Fruit fly (Drosophila melanogaster) whole organism, embryonic: ENCODE data around the gene Galphai.

Source experiments
- Abd-B ChIP-seq: fragments of 200-800 bp; sonication (Bioruptor generic); optimal IDR thresholded peaks from 2 replicates; lab custom pipeline; 2018; ENCODE audit warnings: missing biosample characterization, mild to moderate bottlenecking, missing genetic modification characterization, moderate library complexity
- Asciz ChIP-seq: fragments of 200-800 bp; sonication (Bioruptor generic); optimal IDR thresholded peaks from 2 replicates; lab custom pipeline; 2017; ENCODE audit warnings: missing biosample characterization, mild to moderate bottlenecking, missing genetic modification characterization, missing genetic modification reagents
- Atf6 ChIP-seq: fragments of 200-800 bp; sonication (Bioruptor generic); IDR thresholded peaks from 2 replicates; pipeline ENCODE4 v1.3.6; 2022; ENCODE audit warnings: missing biosample characterization, missing genetic modification characterization
- B-H2 ChIP-seq: fragments of 200-800 bp; sonication (Bioruptor generic); optimal IDR thresholded peaks from 2 replicates; lab custom pipeline; 2018; ENCODE audit warnings: missing biosample characterization, mild to moderate bottlenecking, missing genetic modification characterization
- BtbVII ChIP-seq: fragments of 200-800 bp; sonication (Bioruptor generic); optimal IDR thresholded peaks from 3 replicates; lab custom pipeline; 2017; ENCODE audit warnings: missing biosample characterization, mild to moderate bottlenecking, missing genetic modification characterization
- CG10274 ChIP-seq: fragments of 200-800 bp; sonication (Bioruptor generic); optimal IDR thresholded peaks from 3 replicates; lab custom pipeline; 2017; ENCODE audit warnings: missing biosample characterization, mild to moderate bottlenecking, missing genetic modification characterization
- CG12299 ChIP-seq: fragments of 200-800 bp; sonication (Bioruptor generic); optimal IDR thresholded peaks from 2 replicates; lab custom pipeline; 2018; ENCODE audit warnings: missing biosample characterization, mild to moderate bottlenecking, missing genetic modification characterization
- CG15696 ChIP-seq: fragments of 200-800 bp; sonication (Bioruptor generic); optimal IDR thresholded peaks from 2 replicates; lab custom pipeline; 2019; ENCODE audit warnings: missing biosample characterization, mild to moderate bottlenecking, missing genetic modification characterization, moderate library complexity
- CG16815 ChIP-seq: fragments of 200-800 bp; sonication (Bioruptor generic); optimal IDR thresholded peaks from 3 replicates; lab custom pipeline; 2017; ENCODE audit warnings: missing biosample characterization, mild to moderate bottlenecking, missing genetic modification characterization
- CG18476 ChIP-seq: fragments of 200-800 bp; sonication (Bioruptor generic); optimal IDR thresholded peaks from 2 replicates; lab custom pipeline; 2016; ENCODE audit warnings: missing biosample characterization, mild to moderate bottlenecking, missing genetic modification characterization
- CG30020 ChIP-seq: fragments of 200-800 bp; optimal IDR thresholded peaks from 2 replicates; lab custom pipeline; 2019; ENCODE audit warnings: missing biosample characterization, mild to moderate bottlenecking, missing genetic modification characterization, moderate library complexity
- CG3065 ChIP-seq: fragments of 200-800 bp; sonication (Bioruptor generic); optimal IDR thresholded peaks from 2 replicates; lab custom pipeline; 2016; ENCODE audit warnings: missing biosample characterization, missing genetic modification characterization
- CG3281 ChIP-seq: fragments of 200-800 bp; sonication (Bioruptor generic); optimal IDR thresholded peaks from 3 replicates; lab custom pipeline; 2017; ENCODE audit warnings: missing biosample characterization, mild to moderate bottlenecking, missing genetic modification characterization
- CG42726 ChIP-seq: fragments of 200-800 bp; sonication (Bioruptor generic); IDR thresholded peaks from 2 replicates; pipeline ENCODE4 v1.3.6; 2022; ENCODE audit warnings: missing biosample characterization, missing genetic modification characterization; ENCODE audit not compliant: partially characterized antibody
- CG4424 ChIP-seq: fragments of 200-800 bp; sonication (Bioruptor generic); optimal IDR thresholded peaks from 3 replicates; lab custom pipeline; 2016; ENCODE audit warnings: missing biosample characterization, missing genetic modification characterization
- CG5953 ChIP-seq: fragments of 200-800 bp; sonication (Bioruptor generic); IDR thresholded peaks from 2 replicates; pipeline ENCODE4 v1.3.6; 2022; ENCODE audit warnings: missing biosample characterization, missing genetic modification characterization
- CG6765 ChIP-seq: fragments of 200-800 bp; sonication (Bioruptor generic); optimal IDR thresholded peaks from 3 replicates; lab custom pipeline; 2017; ENCODE audit warnings: missing biosample characterization, mild to moderate bottlenecking, missing genetic modification characterization
- CG9437 ChIP-seq: fragments of 200-800 bp; sonication (Bioruptor generic); optimal IDR thresholded peaks from 2 replicates; lab custom pipeline; 2018; ENCODE audit warnings: missing biosample characterization, mild to moderate bottlenecking, missing genetic modification characterization
- CG9609 ChIP-seq: fragments of 200-800 bp; sonication (Bioruptor generic); optimal IDR thresholded peaks from 3 replicates; lab custom pipeline; 2016; ENCODE audit warnings: missing biosample characterization, missing genetic modification characterization
- CG9727 ChIP-seq: fragments of 200-800 bp; sonication (Bioruptor generic); optimal IDR thresholded peaks from 3 replicates; lab custom pipeline; 2017; ENCODE audit warnings: missing biosample characterization, mild to moderate bottlenecking, missing genetic modification characterization
- Dip3 ChIP-seq: fragments of 200-800 bp; sonication (Bioruptor generic); optimal IDR thresholded peaks from 3 replicates; lab custom pipeline; 2016; ENCODE audit warnings: missing biosample characterization, missing genetic modification characterization
- Dp ChIP-seq: fragments of 200-800 bp; sonication (Bioruptor generic); optimal IDR thresholded peaks from 2 replicates; lab custom pipeline; 2018; ENCODE audit warnings: missing biosample characterization, mild to moderate bottlenecking, missing genetic modification characterization, moderate library complexity
- HLHmδ ChIP-seq: fragments of 200-800 bp; sonication (Bioruptor generic); optimal IDR thresholded peaks from 2 replicates; lab custom pipeline; 2018; ENCODE audit warnings: missing biosample characterization, mild to moderate bottlenecking, missing genetic modification characterization, moderate library complexity
- Hand ChIP-seq: fragments of 200-800 bp; sonication (Bioruptor generic); optimal IDR thresholded peaks from 2 replicates; lab custom pipeline; 2017; ENCODE audit warnings: mild to moderate bottlenecking, missing biosample characterization, missing genetic modification reagents, missing genetic modification characterization
- HmgZ ChIP-seq: fragments of 200-800 bp; sonication (Bioruptor generic); optimal IDR thresholded peaks from 2 replicates; lab custom pipeline; 2018; ENCODE audit warnings: missing biosample characterization, mild to moderate bottlenecking, missing genetic modification characterization
- Jarid2 ChIP-seq: fragments of 200-800 bp; sonication (Bioruptor generic); optimal IDR thresholded peaks from 3 replicates; lab custom pipeline; 2017; ENCODE audit warnings: mild to moderate bottlenecking, missing biosample characterization, missing genetic modification reagents, missing genetic modification characterization
- MTF-1 ChIP-seq: fragments of 200-800 bp; sonication (Bioruptor generic); optimal IDR thresholded peaks from 2 replicates; lab custom pipeline; 2018; ENCODE audit warnings: missing biosample characterization, mild to moderate bottlenecking, missing genetic modification characterization, borderline replicate concordance
- Max ChIP-seq: fragments of 200-800 bp; sonication (Bioruptor generic); optimal IDR thresholded peaks from 2 replicates; lab custom pipeline; 2016; ENCODE audit warnings: missing biosample characterization, mild to moderate bottlenecking, missing genetic modification characterization
- Sin3A ChIP-seq: fragments of >200 bp; optimal IDR thresholded peaks from 2 replicates; lab custom pipeline; 2018
- Trl ChIP-seq, 3 experiments: fragments of >200 bp in 2 of 3; fragments of 200-800 bp in 1 of 3; sonication (Bioruptor generic) in 1 of 3; optimal IDR thresholded peaks; 2 replicates in 1 of 3; 3 replicates in 2 of 3; lab custom pipeline; 2016 to 2017; ENCODE audit warnings: missing biosample characterization in 1 of 3, missing genetic modification characterization in 1 of 3
- Vsx1 ChIP-seq: fragments of 200-800 bp; sonication (Bioruptor generic); optimal IDR thresholded peaks from 2 replicates; lab custom pipeline; 2017; ENCODE audit warnings: missing biosample characterization, mild to moderate bottlenecking, missing genetic modification characterization, missing genetic modification reagents
- YL-1 ChIP-seq: fragments of 200-800 bp; sonication (Bioruptor generic); optimal IDR thresholded peaks from 3 replicates; lab custom pipeline; 2017; ENCODE audit warnings: missing biosample characterization, mild to moderate bottlenecking, missing genetic modification characterization
- ab ChIP-seq: fragments of 200-800 bp; sonication (Bioruptor generic); optimal IDR thresholded peaks from 2 replicates; lab custom pipeline; 2016; ENCODE audit warnings: missing biosample characterization, missing genetic modification characterization
- ara ChIP-seq: fragments of 200-800 bp; sonication (Bioruptor generic); IDR thresholded peaks from 2 replicates; pipeline ENCODE4 v1.3.6; 2022; ENCODE audit warnings: missing biosample characterization, missing genetic modification characterization
- bowl ChIP-seq: fragments of 200-800 bp; sonication (Bioruptor generic); IDR thresholded peaks from 2 replicates; pipeline ENCODE4 v1.3.6; 2022; ENCODE audit warnings: missing biosample characterization, missing genetic modification characterization
- br ChIP-seq: fragments of >200 bp; optimal IDR thresholded peaks from 2 replicates; lab custom pipeline; 2017
- cato ChIP-seq: fragments of 200-800 bp; sonication (Bioruptor generic); optimal IDR thresholded peaks from 2 replicates; lab custom pipeline; 2016; ENCODE audit warnings: missing biosample characterization, missing genetic modification characterization, borderline replicate concordance
- fd102C ChIP-seq: fragments of 200-800 bp; sonication (Bioruptor generic); optimal IDR thresholded peaks from 2 replicates; lab custom pipeline; 2018; ENCODE audit warnings: missing biosample characterization, mild to moderate bottlenecking, missing genetic modification characterization, moderate library complexity
- gcm ChIP-seq: fragments of 200-800 bp; sonication (Bioruptor generic); optimal IDR thresholded peaks from 2 replicates; lab custom pipeline; 2019; ENCODE audit warnings: missing biosample characterization, mild to moderate bottlenecking, missing genetic modification characterization, moderate library complexity
- grn ChIP-seq: fragments of 200-800 bp; sonication (Bioruptor generic); optimal IDR thresholded peaks from 3 replicates; lab custom pipeline; 2017; ENCODE audit warnings: missing biosample characterization, missing genetic modification characterization
- insv ChIP-seq, 2 experiments: fragments of 200-800 bp; sonication (Bioruptor generic); optimal IDR thresholded peaks; 3 replicates each; lab custom pipeline; 2016 to 2018; ENCODE audit warnings: missing biosample characterization in 2 of 2, missing genetic modification characterization in 2 of 2
- nom ChIP-seq: fragments of 200-800 bp; sonication (Bioruptor generic); optimal IDR thresholded peaks from 2 replicates; lab custom pipeline; 2017; ENCODE audit warnings: missing biosample characterization, missing genetic modification characterization, mild to moderate bottlenecking, moderate library complexity, missing genetic modification reagents
- run ChIP-seq: fragments of 200-800 bp; sonication (Bioruptor generic); optimal IDR thresholded peaks from 3 replicates; lab custom pipeline; 2018; ENCODE audit warnings: missing biosample characterization, mild to moderate bottlenecking, missing genetic modification characterization
- sc ChIP-seq, 3 experiments: fragments of >200 bp in 2 of 3; fragments of 200-800 bp in 1 of 3; sonication (Bioruptor generic) in 1 of 3; optimal IDR thresholded peaks; 2 replicates in 2 of 3; 3 replicates in 1 of 3; lab custom pipeline; 2017; ENCODE audit warnings: mild to moderate bottlenecking in 1 of 3, missing biosample characterization in 1 of 3, missing genetic modification characterization in 1 of 3, missing genetic modification reagents in 1 of 3
- sna ChIP-seq: fragments of 200-800 bp; sonication (Bioruptor generic); IDR thresholded peaks from 2 replicates; pipeline ENCODE4 v1.3.6; 2022; ENCODE audit warnings: missing biosample characterization, missing genetic modification characterization; ENCODE audit not compliant: partially characterized antibody
- sob ChIP-seq: fragments of 200-800 bp; sonication (Bioruptor generic); IDR thresholded peaks from 2 replicates; pipeline ENCODE4 v1.3.6; 2022; ENCODE audit warnings: missing biosample characterization, missing genetic modification characterization
- unc-4 ChIP-seq: fragments of 200-800 bp; sonication (Bioruptor generic); IDR thresholded peaks from 2 replicates; pipeline ENCODE4 v1.3.6; 2022; ENCODE audit warnings: missing biosample characterization, missing genetic modification characterization; ENCODE audit not compliant: partially characterized antibody
- unpg ChIP-seq: fragments of 200-800 bp; sonication (Bioruptor generic); optimal IDR thresholded peaks from 3 replicates; lab custom pipeline; 2018; ENCODE audit warnings: missing biosample characterization, mild to moderate bottlenecking, missing genetic modification characterization, moderate library complexity
- zen2 ChIP-seq: fragments of 200-800 bp; sonication (Bioruptor generic); IDR thresholded peaks from 3 replicates; pipeline ENCODE4 v1.3.6; 2022; ENCODE audit warnings: missing biosample characterization, missing genetic modification characterization; ENCODE audit not compliant: partially characterized antibody
- zfh1 ChIP-seq: fragments of 200-800 bp; sonication (Bioruptor generic); IDR thresholded peaks from 3 replicates; pipeline ENCODE4 v1.3.6; 2022; ENCODE audit warnings: missing biosample characterization, missing genetic modification characterization

Gene Galphai

dm6 chr3L:6943948-6944319 is 35.9 kb downstream of the Galphai start (continued):
- TF ChIP-seq CG15696 (tag; lab: Kevin White, UChicago) (no peak), ab (no peak), run (no peak), CG42726 (GFP tag; lab: Robert Waterston, UW) (no peak), Atf6 (GFP tag; lab: Robert Waterston, UW) (peak; percentile 22; the same call in 1 of the 2 replicates), MTF-1 (GFP tag; lab: Kevin White, UChicago) (no peak), unc-4 (GFP tag; lab: Robert Waterston, UW) (no peak), Dp (GFP tag; lab: Kevin White, UChicago) (no peak), Asciz (no peak), fd102C (GFP tag; lab: Kevin White, UChicago) (no peak), Abd-B (GFP tag; lab: Kevin White, UChicago) (no peak), Jarid2 (GFP tag; lab: Kevin White, UChicago) (no peak), ara (GFP tag; lab: Robert Waterston, UW) (no peak), cato (no peak), CG9609 (GFP tag; lab: Kevin White, UChicago) (no peak), sob (GFP tag; lab: Robert Waterston, UW) (no peak), zfh1 (no peak), CG3281 (no peak), B-H2 (GFP tag; lab: Kevin White, UChicago) (no peak), unpg (GFP tag; lab: Kevin White, UChicago) (peak; percentile 34), CG12299 (tag; lab: Kevin White, UChicago) (peak; percentile 17), CG9437 (GFP tag; lab: Kevin White, UChicago) (peak; percentile 20), CG10274 (GFP tag; lab: Kevin White, UChicago) (no peak), CG6765 (no peak), HLHmδ (GFP tag; lab: Kevin White, UChicago) (no peak), Sin3A (lab: Kevin White, UChicago) (no peak), CG5953 (GFP tag; lab: Robert Waterston, UW) (no peak), sc (optimal IDR thresholded peaks at IDR 0.05; lab: Kevin White, UChicago) (no peak), sc (GFP tag; optimal IDR thresholded peaks at IDR 0.05; lab: Kevin White, UChicago) (no peak), CG4424 (GFP tag; lab: Kevin White, UChicago) (no peak), grn (GFP tag; lab: Kevin White, UChicago) (no peak), Dip3 (no peak), bowl (GFP tag; lab: Robert Waterston, UW) (no peak), YL-1 (GFP tag; lab: Kevin White, UChicago) (no peak), sna (no peak), br (lab: Kevin White, UChicago) (no peak), gcm (GFP tag; lab: Kevin White, UChicago) (no peak), nom (GFP tag; lab: Kevin White, UChicago) (no peak), Hand (no peak), CG9727 (GFP tag; lab: Kevin White, UChicago) (no peak), zen2 (GFP tag; lab: Robert Waterston, UW) (no peak), CG30020 (tag; lab: Kevin White, UChicago) (no peak), CG18476 (GFP tag; lab: Kevin White, UChicago) (no peak), CG3065 (no peak), insv (GFP tag; optimal IDR thresholded peaks at IDR 0.05; lab: Kevin White, UChicago) (no peak), HmgZ (tag; lab: Kevin White, UChicago) (no peak), Trl (optimal IDR thresholded peaks at IDR 0.05; lab: Kevin White, UChicago) (no peak), Trl (GFP tag; optimal IDR thresholded peaks at IDR 0.05; lab: Kevin White, UChicago) (no peak), CG16815 (GFP tag; lab: Kevin White, UChicago) (no peak), Vsx1 (GFP tag; lab: Kevin White, UChicago) (no peak), BtbVII (GFP tag; lab: Kevin White, UChicago) (no peak), Max (GFP tag; lab: Kevin White, UChicago) (no peak)
